Fruit fly (Drosophila melanogaster) whole organism, prepupa: ENCODE results near the gene Coq5.

Source experiments
- Blimp-1 ChIP-seq: fragments of 200-800 bp; sonication (Bioruptor generic); optimal IDR thresholded peaks from 3 replicates; lab custom pipeline; 2017; ENCODE audit warnings: missing biosample characterization, missing genetic modification characterization, mild to moderate bottlenecking, moderate library complexity, missing genetic modification reagents
- CG11294 ChIP-seq: fragments of 200-800 bp; sonication (Bioruptor generic); IDR thresholded peaks from 2 replicates; pipeline ENCODE4 v1.3.6; 2022; ENCODE audit warnings: missing biosample characterization, missing genetic modification characterization
- CG11762 ChIP-seq: fragments of 200-800 bp; sonication (Bioruptor generic); optimal IDR thresholded peaks from 3 replicates; lab custom pipeline; 2016; ENCODE audit warnings: missing biosample characterization, missing genetic modification characterization; ENCODE audit not compliant: insufficient read depth
- CG15336 ChIP-seq: fragments of 200-800 bp; sonication (Bioruptor generic); IDR thresholded peaks from 2 replicates; pipeline ENCODE4 v1.3.6; 2022; ENCODE audit warnings: missing biosample characterization, missing genetic modification characterization
- CG1621 ChIP-seq: fragments of 200-800 bp; sonication (Bioruptor generic); optimal IDR thresholded peaks from 3 replicates; lab custom pipeline; 2018; ENCODE audit warnings: missing biosample characterization, mild to moderate bottlenecking, missing genetic modification characterization
- CG3032 ChIP-seq: fragments of 200-800 bp; optimal IDR thresholded peaks from 2 replicates; lab custom pipeline; 2019; ENCODE audit warnings: missing biosample characterization, mild to moderate bottlenecking, missing genetic modification characterization, moderate library complexity
- CG32006 ChIP-seq: fragments of 200-800 bp; sonication (Bioruptor generic); optimal IDR thresholded peaks from 3 replicates; lab custom pipeline; 2017; ENCODE audit warnings: missing biosample characterization, mild to moderate bottlenecking, missing genetic modification characterization
- CG34406 ChIP-seq: fragments of 200-800 bp; sonication (Bioruptor generic); optimal IDR thresholded peaks from 3 replicates; lab custom pipeline; 2016; ENCODE audit warnings: missing biosample characterization, missing genetic modification characterization
- CG3919 ChIP-seq: fragments of 200-800 bp; sonication (Bioruptor generic); optimal IDR thresholded peaks from 3 replicates; lab custom pipeline; 2016; ENCODE audit warnings: missing biosample characterization, missing genetic modification characterization
- CG4318 ChIP-seq: fragments of 200-800 bp; sonication (Bioruptor generic); optimal IDR thresholded peaks from 3 replicates; lab custom pipeline; 2017; ENCODE audit warnings: missing biosample characterization, mild to moderate bottlenecking, missing genetic modification characterization
- CG6163 ChIP-seq: fragments of 200-800 bp; sonication (Bioruptor generic); IDR thresholded peaks from 3 replicates; pipeline ENCODE4 v1.3.6; 2022; ENCODE audit warnings: missing biosample characterization, missing genetic modification characterization
- CG6276 ChIP-seq: fragments of 200-800 bp; sonication (Bioruptor generic); optimal IDR thresholded peaks from 2 replicates; lab custom pipeline; 2017; ENCODE audit warnings: missing biosample characterization, mild to moderate bottlenecking, missing genetic modification characterization
- CG6808 ChIP-seq: fragments of 200-800 bp; sonication (Bioruptor generic); optimal IDR thresholded peaks from 3 replicates; lab custom pipeline; 2017; ENCODE audit warnings: missing biosample characterization, missing genetic modification characterization, mild to moderate bottlenecking, moderate library complexity, missing genetic modification reagents
- CG6854 ChIP-seq: fragments of 200-800 bp; sonication (Bioruptor generic); optimal IDR thresholded peaks from 2 replicates; lab custom pipeline; 2017; ENCODE audit warnings: missing biosample characterization, mild to moderate bottlenecking, missing genetic modification characterization
- CG7368 ChIP-seq: fragments of 200-800 bp; sonication (Bioruptor generic); optimal IDR thresholded peaks from 3 replicates; lab custom pipeline; 2016; ENCODE audit warnings: missing biosample characterization, missing genetic modification characterization
- CG8119 ChIP-seq: fragments of 200-800 bp; sonication (Bioruptor generic); IDR thresholded peaks from 3 replicates; pipeline ENCODE4 v1.3.6; 2022; ENCODE audit warnings: missing biosample characterization, missing genetic modification characterization
- CG8319 ChIP-seq: fragments of 200-800 bp; sonication (Bioruptor generic); optimal IDR thresholded peaks from 3 replicates; lab custom pipeline; 2016; ENCODE audit warnings: missing biosample characterization, missing genetic modification characterization
- CG8632 ChIP-seq: fragments of 200-800 bp; sonication (Bioruptor generic); optimal IDR thresholded peaks from 3 replicates; lab custom pipeline; 2016; ENCODE audit warnings: missing biosample characterization, missing genetic modification characterization
- CG9139 ChIP-seq: fragments of 200-800 bp; sonication (Bioruptor generic); optimal IDR thresholded peaks from 3 replicates; lab custom pipeline; 2017; ENCODE audit warnings: missing biosample characterization, mild to moderate bottlenecking, missing genetic modification characterization
- Eip75B ChIP-seq: fragments of 200-800 bp; sonication (Bioruptor generic); optimal IDR thresholded peaks from 3 replicates; lab custom pipeline; 2016; ENCODE audit warnings: missing biosample characterization, missing genetic modification characterization
- Eip78C ChIP-seq: fragments of 200-800 bp; sonication (Bioruptor generic); peaks from one replicate; lab custom pipeline; 2016; ENCODE audit warnings: missing biosample characterization, missing genetic modification characterization
- Eip93F ChIP-seq: fragments of 200-800 bp; sonication (Bioruptor generic); optimal IDR thresholded peaks from 2 replicates; lab custom pipeline; 2016; ENCODE audit warnings: missing biosample characterization, mild to moderate bottlenecking, missing genetic modification characterization
- Ets21C ChIP-seq: fragments of 200-800 bp; sonication (Bioruptor generic); optimal IDR thresholded peaks from 3 replicates; lab custom pipeline; 2016; ENCODE audit warnings: missing biosample characterization, missing genetic modification characterization
- Ets96B ChIP-seq: fragments of 200-800 bp; optimal IDR thresholded peaks from 2 replicates; lab custom pipeline; 2019; ENCODE audit warnings: missing biosample characterization, mild to moderate bottlenecking, missing genetic modification characterization, moderate library complexity
- Hr38 ChIP-seq: sonication (Bioruptor generic); optimal IDR thresholded peaks from 2 replicates; lab custom pipeline; 2016; ENCODE audit warnings: missing biosample characterization, missing genetic modification characterization
- Hr39 ChIP-seq: fragments of 200-800 bp; sonication (Bioruptor generic); optimal IDR thresholded peaks from 2 replicates; lab custom pipeline; 2016; ENCODE audit warnings: missing biosample characterization, missing genetic modification characterization
- Hr4 ChIP-seq: fragments of 200-800 bp; sonication (Bioruptor generic); optimal IDR thresholded peaks from 3 replicates; lab custom pipeline; 2016; ENCODE audit warnings: missing biosample characterization, missing genetic modification characterization
- Lpt ChIP-seq: fragments of 200-800 bp; sonication (Bioruptor generic); optimal IDR thresholded peaks from 3 replicates; lab custom pipeline; 2016; ENCODE audit warnings: missing biosample characterization, missing genetic modification characterization
- OdsH ChIP-seq: fragments of 200-800 bp; sonication (Bioruptor generic); optimal IDR thresholded peaks from 3 replicates; lab custom pipeline; 2016; ENCODE audit warnings: missing biosample characterization, missing genetic modification characterization
- Sox102F ChIP-seq: fragments of 200-800 bp; sonication (Bioruptor generic); optimal IDR thresholded peaks from 2 replicates; lab custom pipeline; 2016; ENCODE audit warnings: missing biosample characterization, mild to moderate bottlenecking, missing genetic modification characterization
- Sox15 ChIP-seq: fragments of 200-800 bp; sonication (Bioruptor generic); optimal IDR thresholded peaks from 3 replicates; lab custom pipeline; 2016; ENCODE audit warnings: missing biosample characterization, missing genetic modification characterization
- acj6 ChIP-seq: fragments of 200-800 bp; sonication (Bioruptor generic); optimal IDR thresholded peaks from 3 replicates; lab custom pipeline; 2016; ENCODE audit warnings: missing biosample characterization, missing genetic modification characterization
- cyc ChIP-seq: fragments of 200-800 bp; sonication (Bioruptor generic); optimal IDR thresholded peaks from 3 replicates; lab custom pipeline; 2016; ENCODE audit warnings: missing biosample characterization, missing genetic modification characterization
- eg ChIP-seq: fragments of 200-800 bp; sonication (Bioruptor generic); IDR thresholded peaks from 3 replicates; pipeline ENCODE4 v1.3.6; 2022; ENCODE audit warnings: missing biosample characterization, missing genetic modification characterization
- fd59A ChIP-seq: fragments of 200-800 bp; sonication (Bioruptor generic); optimal IDR thresholded peaks from 2 replicates; lab custom pipeline; 2017; ENCODE audit warnings: missing biosample characterization, mild to moderate bottlenecking, missing genetic modification characterization, missing genetic modification reagents
- fd85E ChIP-seq: fragments of 200-800 bp; sonication (Bioruptor generic); optimal IDR thresholded peaks from 3 replicates; lab custom pipeline; 2016; ENCODE audit warnings: missing biosample characterization, missing genetic modification characterization
- fkh ChIP-seq: fragments of 200-800 bp; sonication (Bioruptor generic); optimal IDR thresholded peaks from 3 replicates; lab custom pipeline; 2017; ENCODE audit warnings: missing biosample characterization, mild to moderate bottlenecking, missing genetic modification characterization, moderate library complexity
- pdm3 ChIP-seq: fragments of 200-800 bp; sonication (Bioruptor generic); optimal IDR thresholded peaks from 3 replicates; lab custom pipeline; 2016; ENCODE audit warnings: missing biosample characterization, missing genetic modification characterization
- ss ChIP-seq, 2 experiments: fragments of 200-800 bp; sonication (Bioruptor generic); optimal IDR thresholded peaks; 2 replicates in 1 of 2; 3 replicates in 1 of 2; lab custom pipeline; 2017 to 2018; ENCODE audit warnings: mild to moderate bottlenecking in 2 of 2, missing biosample characterization in 2 of 2, missing genetic modification characterization in 2 of 2, moderate library complexity in 1 of 2
- svp ChIP-seq: fragments of 200-800 bp; sonication (Bioruptor generic); peaks from one replicate; lab custom pipeline; 2016; ENCODE audit warnings: missing biosample characterization, missing genetic modification characterization
- topi ChIP-seq: fragments of 200-800 bp; sonication (Bioruptor generic); optimal IDR thresholded peaks from 3 replicates; lab custom pipeline; 2016; ENCODE audit warnings: missing biosample characterization, missing genetic modification characterization
- vri ChIP-seq: fragments of 200-800 bp; sonication (Bioruptor generic); optimal IDR thresholded peaks from 3 replicates; lab custom pipeline; 2016; ENCODE audit warnings: missing biosample characterization, mild to moderate bottlenecking, missing genetic modification characterization

Gene Coq5

dm6 chrX:13159481-13159880 is 34.9 kb downstream of the Coq5 start, which contains the start of the genes Bap60 and CG12096 (continued):
- TF ChIP-seq Eip93F (GFP tag; lab: Kevin White, UChicago), result no peak

- TF ChIP-seq fd59A, result no peak
- TF ChIP-seq CG11294 (GFP tag; lab: Robert Waterston, UW), result no peak
- TF ChIP-seq Ets21C (GFP tag; lab: Kevin White, UChicago), result no peak
- TF ChIP-seq Eip78C (GFP tag; lab: Kevin White, UChicago), result peak; percentile 6
- peak; percentile 77 for TF ChIP-seq CG1621
- no peak for TF ChIP-seq fkh
- no peak for TF ChIP-seq CG34406 (GFP tag; lab: Kevin White, UChicago)
- TF ChIP-seq Hr38, result no peak
- TF ChIP-seq ss (GFP tag; optimal IDR thresholded peaks at IDR 0.05; lab: Kevin White, UChicago), result no peak
- TF ChIP-seq Hr4, result no peak
- TF ChIP-seq Ets96B (tag; lab: Kevin White, UChicago), result no peak
- no peak for TF ChIP-seq Hr39 (GFP tag; lab: Kevin White, UChicago)
- no peak for TF ChIP-seq CG3032 (tag; lab: Kevin White, UChicago)
Measured at dm6 chrX:13154783-13155182, 39.6 kb downstream of the Coq5 start, which contains the start of the genes CG4318 and CG4332. TSS of gene CG4318 (minus strand) at chrX:13154924. TSS of gene CG4332 (plus strand) at chrX:13155038.

dm6 chrX:13149083-13149482 is 45.3 kb downstream of the Coq5 start:
- TF ChIP-seq CG6276 (GFP tag; lab: Kevin White, UChicago), result peak; percentile 38
- TF ChIP-seq ss (GFP tag; optimal IDR thresholded peaks at IDR 0.05; lab: Kevin White, UChicago), result peak in 1 of 2 experiments; percentile 56
- TF ChIP-seq Ets21C (GFP tag; lab: Kevin White, UChicago), result no peak
- peak; percentile 19 for TF ChIP-seq Lpt (GFP tag; lab: Kevin White, UChicago)
- peak; percentile 62 for TF ChIP-seq eg

- TF ChIP-seq eg (no peak), Blimp-1 (GFP tag; lab: Kevin White, UChicago) (peak; percentile 74), Eip75B (no peak)
- TF ChIP-seq, all 60 proteins: peak for 1
Measured at dm6 chrX:13145858-13146257, 48.5 kb downstream of the Coq5 start.

- TF ChIP-seq Eip75B (peak; percentile 71), Lpt (GFP tag; lab: Kevin White, UChicago) (peak; percentile 78), cyc (peak; percentile 37), eg (peak; percentile 91), Sox102F (GFP tag; lab: Kevin White, UChicago) (peak; percentile 63), CG15336 (peak; percentile 92), CG3919 (GFP tag; lab: Kevin White, UChicago) (peak; percentile 82), fkh (no peak), CG34406 (GFP tag; lab: Kevin White, UChicago) (peak; percentile 73), Sox15 (GFP tag; lab: Kevin White, UChicago) (peak; percentile 30), CG8632 (GFP tag; lab: Kevin White, UChicago) (peak; percentile 73), Eip93F (GFP tag; lab: Kevin White, UChicago) (no peak), CG7368 (GFP tag; lab: Kevin White, UChicago) (peak; percentile 73), vri (GFP tag; lab: Kevin White, UChicago) (peak; percentile 17), topi (peak; percentile 57), Hr38 (no peak), CG32006 (peak; percentile 89), Blimp-1 (GFP tag; lab: Kevin White, UChicago) (peak; percentile 16), CG8319 (GFP tag; lab: Kevin White, UChicago) (peak; percentile 34), CG6276 (GFP tag; lab: Kevin White, UChicago) (peak; percentile 87), svp (GFP tag; lab: Kevin White, UChicago) (peak; percentile 81), CG8119 (GFP tag; lab: Robert Waterston, UW) (peak; percentile 91), pdm3 (peak; percentile 81), CG6808 (GFP tag; lab: Kevin White, UChicago) (peak; percentile 69), acj6 (GFP tag; lab: Kevin White, UChicago) (peak; percentile 76), CG11294 (GFP tag; lab: Robert Waterston, UW) (peak; percentile 49; the same call in 1 of the 2 replicates), Hr39 (GFP tag; lab: Kevin White, UChicago) (peak; percentile 46), fd59A (peak; percentile 61), CG6163 (GFP tag; lab: Robert Waterston, UW) (peak; percentile 91), CG9139 (GFP tag; lab: Kevin White, UChicago) (peak; percentile 58), CG11762 (peak; percentile 73), CG4318 (GFP tag; lab: Kevin White, UChicago) (peak; percentile 91), CG6854 (GFP tag; lab: Kevin White, UChicago) (peak; percentile 7), OdsH (GFP tag; lab: Kevin White, UChicago) (peak; percentile 82), fd85E (no peak)
Measured at dm6 chrX:13143100-13143499, 51.3 kb downstream of the Coq5 start.
